Fruit fly (Drosophila melanogaster): ENCODE data around the gene CG34124.

The CG34124 gene

DNA sequence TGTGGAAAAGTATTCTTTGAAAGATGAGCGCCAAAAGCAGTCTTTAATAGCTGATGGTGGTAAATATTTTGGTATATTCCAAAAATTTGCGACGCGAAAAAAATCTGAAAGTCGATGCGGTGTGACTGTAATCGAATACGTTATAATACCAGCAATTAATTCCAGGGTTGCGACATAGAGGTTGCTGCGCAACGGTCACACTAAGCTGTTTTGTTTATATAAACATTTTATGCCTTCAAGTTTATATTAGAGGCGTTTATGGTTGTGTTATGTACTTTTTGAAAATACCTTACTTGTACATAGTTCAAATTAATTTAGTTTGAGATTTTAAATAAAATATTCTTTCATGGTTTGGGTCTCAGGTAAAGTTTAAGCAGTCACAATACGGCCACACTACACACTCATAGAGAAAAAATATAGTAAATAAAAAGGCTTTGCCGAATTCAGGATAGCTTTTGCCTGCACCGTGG is 13.2 kb downstream of the CG34124 start, which contains the start of gene CG14043 (continued):
- TF ChIP-seq sc (optimal IDR thresholded peaks at IDR 0.05) (no peak), sc (GFP tag; optimal IDR thresholded peaks at IDR 0.05) (no peak), Gug (GFP tag; IDR thresholded peaks at IDR 0.05) (no peak), pho (GFP tag; optimal IDR thresholded peaks at IDR 0.05) (peak; percentile 39), rib (GFP tag; IDR thresholded peaks at IDR 0.05) (no peak), CG30020 (tag; optimal IDR thresholded peaks at IDR 0.05) (peak; percentile 44), CG14441 (GFP tag; IDR thresholded peaks at IDR 0.05) (no peak), dpn (GFP tag; optimal IDR thresholded peaks at IDR 0.05) (peak in 1 of 2 experiments; percentile 38), E2f1 (GFP tag; IDR thresholded peaks at IDR 0.05) (no peak), CG17328 (GFP tag; IDR thresholded peaks at IDR 0.05) (no peak), CG15514 (GFP tag; optimal IDR thresholded peaks at IDR 0.05) (peak; percentile 70), bowl (GFP tag; IDR thresholded peaks at IDR 0.05) (no peak), jing (GFP tag; optimal IDR thresholded peaks at IDR 0.05) (no peak), CG2199 (GFP tag; IDR thresholded peaks at IDR 0.05) (no peak), CG8478 (optimal IDR thresholded peaks at IDR 0.05) (no peak), CG18764 (GFP tag; optimal IDR thresholded peaks at IDR 0.05) (no peak), Doc3 (GFP tag; IDR thresholded peaks at IDR 0.05; ENCODE audit: partially characterized antibody) (no peak), unc-4 (GFP tag; IDR thresholded peaks at IDR 0.05; ENCODE audit: partially characterized antibody) (peak; percentile 42; the same call in 1 of the 2 replicates), CG34376 (GFP tag; optimal IDR thresholded peaks at IDR 0.05) (no peak), CG32767 (GFP tag; IDR thresholded peaks at IDR 0.05) (no peak), Optix (GFP tag; IDR thresholded peaks at IDR 0.05) (no peak), CG1603 (tag; optimal IDR thresholded peaks at IDR 0.05) (peak; percentile 45), CG5953 (GFP tag; IDR thresholded peaks at IDR 0.05) (no peak), bsh (GFP tag; optimal IDR thresholded peaks at IDR 0.05) (no peak), CG8388 (GFP tag; optimal IDR thresholded peaks at IDR 0.05) (no peak), CG7556 (GFP tag; optimal IDR thresholded peaks at IDR 0.05) (no peak), D19A (tag; optimal IDR thresholded peaks at IDR 0.05) (no peak), CG14860 (GFP tag; IDR thresholded peaks at IDR 0.05; ENCODE audit: partially characterized antibody) (no peak), CG4820 (GFP tag; optimal IDR thresholded peaks at IDR 0.05) (no peak), Nf-YA (GFP tag; IDR thresholded peaks at IDR 0.05) (no peak), CG6689 (GFP tag; IDR thresholded peaks at IDR 0.05) (no peak), CG2116 (GFP tag; optimal IDR thresholded peaks at IDR 0.05) (peak; percentile 55), CG2120 (GFP tag; optimal IDR thresholded peaks at IDR 0.05) (peak; percentile 58), CG10654 (GFP tag; optimal IDR thresholded peaks at IDR 0.05) (no peak), crol (GFP tag; IDR thresholded peaks at IDR 0.05) (no peak), her (GFP tag; optimal IDR thresholded peaks at IDR 0.05) (no peak), dimm (GFP tag; IDR thresholded peaks at IDR 0.05) (no peak), gfzf (GFP tag; optimal IDR thresholded peaks at IDR 0.05) (peak; percentile 98), unpg (GFP tag; optimal IDR thresholded peaks at IDR 0.05) (no peak), zfh2 (GFP tag; optimal IDR thresholded peaks at IDR 0.05) (no peak), luna (GFP tag; optimal IDR thresholded peaks at IDR 0.05) (no peak), gsb-n (tag; optimal IDR thresholded peaks at IDR 0.05) (no peak), cad (GFP tag; optimal IDR thresholded peaks at IDR 0.05) (no peak), CG4617 (GFP tag; optimal IDR thresholded peaks at IDR 0.05; ENCODE audit: borderline replicate concordance) (peak; percentile 92), CG13287 (GFP tag; IDR thresholded peaks at IDR 0.05; ENCODE audit: partially characterized antibody) (peak; percentile 48), CG3847 (GFP tag; IDR thresholded peaks at IDR 0.05) (peak; percentile 37; the same call in 1 of the 2 replicates), CG7357 (GFP tag; IDR thresholded peaks at IDR 0.05) (no peak), CG13296 (GFP tag; optimal IDR thresholded peaks at IDR 0.05) (no peak), tll (GFP tag; optimal IDR thresholded peaks at IDR 0.05) (no peak), Hr3 (GFP tag; optimal IDR thresholded peaks at IDR 0.05) (peak; percentile 3), Sox102F (GFP tag; optimal IDR thresholded peaks at IDR 0.05) (no peak), CG12071 (GFP tag; optimal IDR thresholded peaks at IDR 0.05) (no peak)

Data from whole organism, embryonic.